Worm (Caenorhabditis elegans) whole organism, young adult: Measurements from ENCODE around the gene Y59A8B.25.
"Not testable (repeated sequence)": the region's sequence is repeated elsewhere in the genome, so short reads cannot be mapped to it uniquely, and the experiment has no call there.

Experiments
- B0035.1 ChIP-seq: sonication (generic microtip); optimal IDR thresholded peaks from 2 replicates; lab custom pipeline; 2016; ENCODE audit warnings: missing genetic modification characterization, mild to moderate bottlenecking, missing compliant biosample characterization, missing genotype, missing genetic modification reagents
- F10E7.11 ChIP-seq: sonication (generic microtip); optimal IDR thresholded peaks from 2 replicates; lab custom pipeline; 2017; ENCODE audit warnings: mild to moderate bottlenecking, missing genetic modification characterization, moderate library complexity, missing compliant biosample characterization
- ama-1 ChIP-seq, 3 experiments: fragments of 150-350 bp in 1 of 3; sonication (generic microtip) in 2 of 3; optimal IDR thresholded peaks; 2 replicates each; lab custom pipeline; 2014 to 2018; ENCODE audit warnings: missing biosample characterization in 2 of 3, missing genetic modification characterization in 2 of 3, missing genetic modification reagents in 2 of 3
- dpff-1 ChIP-seq: sonication (generic microtip); optimal IDR thresholded peaks from 2 replicates; lab custom pipeline; 2017; ENCODE audit warnings: mild to moderate bottlenecking, missing genetic modification characterization, missing compliant biosample characterization
- let-526 ChIP-seq: fragments of 200-800 bp; sonication (Bioruptor generic); IDR thresholded peaks from 2 replicates; pipeline ENCODE4 v1.3.6; 2022; ENCODE audit warnings: missing genetic modification reagents, missing genetic modification characterization, missing compliant biosample characterization
- lin-35 ChIP-seq, 3 experiments: fragments of 150-350 bp in 2 of 3; sonication (generic microtip) in 1 of 3; optimal IDR thresholded peaks; 2 replicates each; lab custom pipeline; 2014 to 2018; ENCODE audit warnings: missing biosample characterization in 3 of 3, missing genetic modification characterization in 3 of 3, missing genetic modification reagents in 3 of 3
- ztf-22 ChIP-seq: fragments of 200-800 bp; sonication (Bioruptor generic); optimal IDR thresholded peaks from 2 replicates; lab custom pipeline; 2018; ENCODE audit warnings: mild to moderate bottlenecking, missing genetic modification characterization, moderate library complexity, missing compliant biosample characterization

ce11 chrV:18010737-18011136 is 44.5 kb downstream of the Y59A8B.25 start, which contains the start of gene Y59A8B.26:
- not testable (repeated sequence) for TF ChIP-seq ztf-22; F10E7.11; ama-1 (optimal IDR thresholded peaks at IDR 0.05; lab: Kevin White, UChicago); ama-1 (GFP tag; optimal IDR thresholded peaks at IDR 0.05; lab: Kevin White, UChicago); lin-35 (GFP tag; optimal IDR thresholded peaks at IDR 0.05; lab: Kevin White, UChicago); B0035.1 (tag; lab: Kevin White, UChicago); let-526 (GFP tag; lab: Robert Waterston, UW); dpff-1 (tag; lab: Kevin White, UChicago)
